Fruit fly (Drosophila melanogaster) whole organism, embryonic: Measurements from ENCODE around the gene CG2889.

ENCODE experiments used
- CG10147 ChIP-seq: fragments of 200-800 bp; sonication (Bioruptor generic); optimal IDR thresholded peaks from 2 replicates; lab custom pipeline; 2019; ENCODE audit warnings: missing biosample characterization, mild to moderate bottlenecking, missing genetic modification characterization, moderate library complexity
- CG11247 ChIP-seq: fragments of 200-800 bp; sonication (Bioruptor generic); IDR thresholded peaks from 2 replicates; pipeline ENCODE4 v1.3.6; 2022; ENCODE audit warnings: missing biosample characterization, missing genetic modification characterization
- CG11560 ChIP-seq: fragments of 200-800 bp; sonication (Bioruptor generic); IDR thresholded peaks from 3 replicates; pipeline ENCODE4 v1.3.6; 2022; ENCODE audit warnings: missing biosample characterization, missing genetic modification characterization
- CG11695 ChIP-seq: fragments of 200-800 bp; sonication (Bioruptor generic); IDR thresholded peaks from 3 replicates; pipeline ENCODE4 v1.3.6; 2022; ENCODE audit warnings: missing biosample characterization, missing genetic modification characterization
- CG12071 ChIP-seq: fragments of 200-800 bp; sonication (Bioruptor generic); optimal IDR thresholded peaks from 3 replicates; lab custom pipeline; 2018; ENCODE audit warnings: missing biosample characterization, mild to moderate bottlenecking, missing genetic modification characterization
- CG12769 ChIP-seq: fragments of 200-800 bp; sonication (Bioruptor generic); optimal IDR thresholded peaks from 2 replicates; lab custom pipeline; 2019; ENCODE audit warnings: missing biosample characterization, mild to moderate bottlenecking, missing genetic modification characterization, moderate library complexity
- CG13775 ChIP-seq: fragments of 200-800 bp; sonication (Bioruptor generic); optimal IDR thresholded peaks from 3 replicates; lab custom pipeline; 2017; ENCODE audit warnings: missing biosample characterization, mild to moderate bottlenecking, missing genetic modification characterization
- CG15514 ChIP-seq: fragments of 200-800 bp; sonication (Bioruptor generic); optimal IDR thresholded peaks from 3 replicates; lab custom pipeline; 2017; ENCODE audit warnings: missing biosample characterization, missing genetic modification characterization, mild to moderate bottlenecking, moderate library complexity, missing genetic modification reagents
- CG15601 ChIP-seq: fragments of 200-800 bp; sonication (Bioruptor generic); optimal IDR thresholded peaks from 3 replicates; lab custom pipeline; 2019; ENCODE audit warnings: missing biosample characterization, mild to moderate bottlenecking, missing genetic modification characterization, moderate library complexity
- CG16863 ChIP-seq: fragments of 200-800 bp; sonication (Bioruptor generic); optimal IDR thresholded peaks from 3 replicates; lab custom pipeline; 2016; ENCODE audit warnings: missing biosample characterization, missing genetic modification characterization
- CG17612 ChIP-seq: fragments of 200-800 bp; sonication (Bioruptor generic); IDR thresholded peaks from 2 replicates; pipeline ENCODE4 v1.3.6; 2022; ENCODE audit warnings: missing biosample characterization, missing genetic modification characterization
- CG2712 ChIP-seq: fragments of 200-800 bp; optimal IDR thresholded peaks from 3 replicates; lab custom pipeline; 2019; ENCODE audit warnings: missing biosample characterization, mild to moderate bottlenecking, missing genetic modification characterization, moderate library complexity
- CG2889 ChIP-seq: fragments of 200-800 bp; sonication (Bioruptor generic); IDR thresholded peaks from 3 replicates; pipeline ENCODE4 v1.3.6; 2022; ENCODE audit warnings: missing biosample characterization, missing genetic modification characterization
- CG30020 ChIP-seq: fragments of 200-800 bp; optimal IDR thresholded peaks from 2 replicates; lab custom pipeline; 2019; ENCODE audit warnings: missing biosample characterization, mild to moderate bottlenecking, missing genetic modification characterization, moderate library complexity
- CG30403 ChIP-seq: fragments of 200-800 bp; sonication (Bioruptor generic); optimal IDR thresholded peaks from 3 replicates; lab custom pipeline; 2016; ENCODE audit warnings: missing biosample characterization, missing genetic modification characterization
- CG31224 ChIP-seq: fragments of 200-800 bp; sonication (Bioruptor generic); IDR thresholded peaks from 2 replicates; pipeline ENCODE4 v1.3.6; 2022; ENCODE audit warnings: missing biosample characterization, missing genetic modification characterization
- CG32767 ChIP-seq: fragments of 200-800 bp; sonication (Bioruptor generic); IDR thresholded peaks from 2 replicates; pipeline ENCODE4 v1.3.6; 2022; ENCODE audit warnings: missing biosample characterization, missing genetic modification characterization
- CG33557 ChIP-seq: fragments of 200-800 bp; sonication (Bioruptor generic); optimal IDR thresholded peaks from 2 replicates; lab custom pipeline; 2019; ENCODE audit warnings: missing biosample characterization, mild to moderate bottlenecking, missing genetic modification characterization, moderate library complexity
- CG3838 ChIP-seq: fragments of 200-800 bp; sonication (Bioruptor generic); optimal IDR thresholded peaks from 3 replicates; lab custom pipeline; 2016; ENCODE audit warnings: missing biosample characterization, missing genetic modification characterization
- CG6254 ChIP-seq: fragments of 200-800 bp; sonication (Bioruptor generic); optimal IDR thresholded peaks from 3 replicates; lab custom pipeline; 2017; ENCODE audit warnings: mild to moderate bottlenecking, missing biosample characterization, missing genetic modification reagents, missing genetic modification characterization
- CG7963 ChIP-seq: fragments of 200-800 bp; sonication (Bioruptor generic); IDR thresholded peaks from 3 replicates; pipeline ENCODE4 v1.3.6; 2022; ENCODE audit warnings: missing biosample characterization, missing genetic modification characterization; ENCODE audit not compliant: partially characterized antibody
- CHES-1-like ChIP-seq: fragments of 200-800 bp; sonication (Bioruptor generic); optimal IDR thresholded peaks from 2 replicates; lab custom pipeline; 2016; ENCODE audit warnings: missing biosample characterization, missing genetic modification characterization
- CrebB ChIP-seq: fragments of 200-800 bp; sonication (Bioruptor generic); optimal IDR thresholded peaks from 3 replicates; lab custom pipeline; 2018; ENCODE audit warnings: missing biosample characterization, mild to moderate bottlenecking, missing genetic modification characterization
- D19A ChIP-seq: fragments of 200-800 bp; optimal IDR thresholded peaks from 3 replicates; lab custom pipeline; 2019; ENCODE audit warnings: missing biosample characterization, mild to moderate bottlenecking, missing genetic modification characterization, moderate library complexity
- Dad ChIP-seq: fragments of 200-800 bp; sonication (Bioruptor generic); optimal IDR thresholded peaks from 3 replicates; lab custom pipeline; 2016; ENCODE audit warnings: missing biosample characterization, missing genetic modification characterization
- Dek ChIP-seq: fragments of 200-800 bp; sonication (Bioruptor generic); optimal IDR thresholded peaks from 3 replicates; lab custom pipeline; 2019; ENCODE audit warnings: missing biosample characterization, mild to moderate bottlenecking, missing genetic modification characterization, moderate library complexity
- HLHmδ ChIP-seq: fragments of 200-800 bp; sonication (Bioruptor generic); optimal IDR thresholded peaks from 2 replicates; lab custom pipeline; 2018; ENCODE audit warnings: missing biosample characterization, mild to moderate bottlenecking, missing genetic modification characterization, moderate library complexity
- Kr ChIP-seq: fragments of 200-800 bp; sonication (Bioruptor generic); optimal IDR thresholded peaks from 2 replicates; lab custom pipeline; 2017; ENCODE audit warnings: missing biosample characterization, mild to moderate bottlenecking, missing genetic modification characterization
- Lim3 ChIP-seq: fragments of 200-800 bp; sonication (Bioruptor generic); IDR thresholded peaks from 2 replicates; pipeline ENCODE4 v1.3.6; 2022; ENCODE audit warnings: missing biosample characterization, missing genetic modification characterization
- NC2β ChIP-seq: fragments of 200-800 bp; sonication (Bioruptor generic); optimal IDR thresholded peaks from 2 replicates; lab custom pipeline; 2016; ENCODE audit warnings: missing biosample characterization, missing genetic modification characterization
- Oaz ChIP-seq: fragments of 200-800 bp; sonication (Bioruptor generic); IDR thresholded peaks from 2 replicates; pipeline ENCODE4 v1.3.6; 2022; ENCODE audit warnings: missing biosample characterization, missing genetic modification characterization
- Poxn ChIP-seq: fragments of 200-800 bp; sonication (Bioruptor generic); IDR thresholded peaks from 2 replicates; pipeline ENCODE4 v1.3.6; 2022; ENCODE audit warnings: missing biosample characterization, missing genetic modification characterization
- Sry-β ChIP-seq: fragments of 200-800 bp; sonication (Bioruptor generic); optimal IDR thresholded peaks from 2 replicates; lab custom pipeline; 2018; ENCODE audit warnings: missing biosample characterization, mild to moderate bottlenecking, missing genetic modification characterization, moderate library complexity
- Ssrp ChIP-seq: fragments of 200-800 bp; sonication (Bioruptor generic); optimal IDR thresholded peaks from 2 replicates; lab custom pipeline; 2018; ENCODE audit warnings: missing biosample characterization, mild to moderate bottlenecking, missing genetic modification characterization, moderate library complexity
- Stat92E ChIP-seq, 3 experiments: fragments of >200 bp in 2 of 3; fragments of 200-800 bp in 1 of 3; sonication (Bioruptor generic) in 1 of 3; optimal IDR thresholded peaks; 2 replicates each; lab custom pipeline; 2017 to 2019; ENCODE audit warnings: missing biosample characterization in 3 of 3, missing genetic modification characterization in 3 of 3, mild to moderate bottlenecking in 1 of 3, moderate library complexity in 1 of 3
- amos ChIP-seq: fragments of 200-800 bp; sonication (Bioruptor generic); IDR thresholded peaks from 2 replicates; pipeline ENCODE4 v1.3.6; 2022; ENCODE audit warnings: missing biosample characterization, missing genetic modification characterization; ENCODE audit not compliant: partially characterized antibody
- caup ChIP-seq: fragments of 200-800 bp; sonication (Bioruptor generic); optimal IDR thresholded peaks from 3 replicates; lab custom pipeline; 2017; ENCODE audit warnings: missing biosample characterization, mild to moderate bottlenecking, missing genetic modification characterization, moderate library complexity; ENCODE audit not compliant: severe bottlenecking
- cg ChIP-seq: fragments of 200-800 bp; sonication (Bioruptor generic); optimal IDR thresholded peaks from 3 replicates; lab custom pipeline; 2019; ENCODE audit warnings: missing biosample characterization, mild to moderate bottlenecking, missing genetic modification characterization, moderate library complexity
- disco-r ChIP-seq: fragments of 200-800 bp; sonication (Bioruptor generic); optimal IDR thresholded peaks from 2 replicates; lab custom pipeline; 2016; ENCODE audit warnings: missing biosample characterization, missing genetic modification characterization
- ham ChIP-seq: fragments of 200-800 bp; sonication (Bioruptor generic); IDR thresholded peaks from 2 replicates; pipeline ENCODE4 v1.3.6; 2022; ENCODE audit warnings: missing biosample characterization, missing genetic modification characterization
- hbn ChIP-seq: fragments of 200-800 bp; sonication (Bioruptor generic); IDR thresholded peaks from 2 replicates; pipeline ENCODE4 v1.3.6; 2022; ENCODE audit warnings: missing biosample characterization, missing genetic modification characterization; ENCODE audit not compliant: partially characterized antibody
- hth ChIP-seq: fragments of >200 bp; optimal IDR thresholded peaks from 2 replicates; lab custom pipeline; 2017; ENCODE audit warnings: inconsistent platforms
- nerfin-2 ChIP-seq: fragments of 200-800 bp; sonication (Bioruptor generic); IDR thresholded peaks from 2 replicates; pipeline ENCODE4 v1.3.6; 2022; ENCODE audit warnings: missing biosample characterization, missing genetic modification characterization; ENCODE audit not compliant: partially characterized antibody
- pho ChIP-seq: fragments of 200-800 bp; sonication (Bioruptor generic); optimal IDR thresholded peaks from 2 replicates; lab custom pipeline; 2016; ENCODE audit warnings: missing biosample characterization, missing genetic modification characterization
- pnt ChIP-seq: fragments of 200-800 bp; sonication (Bioruptor generic); optimal IDR thresholded peaks from 3 replicates; lab custom pipeline; 2016; ENCODE audit warnings: missing biosample characterization, missing genetic modification characterization
- pzg ChIP-seq: fragments of 200-800 bp; sonication (Bioruptor generic); optimal IDR thresholded peaks from 3 replicates; lab custom pipeline; 2018; ENCODE audit warnings: missing biosample characterization, mild to moderate bottlenecking, missing genetic modification characterization, moderate library complexity
- ro ChIP-seq: fragments of 200-800 bp; sonication (Bioruptor generic); IDR thresholded peaks from 2 replicates; pipeline ENCODE4 v1.3.6; 2022; ENCODE audit warnings: missing biosample characterization, missing genetic modification characterization
- so ChIP-seq: fragments of 200-800 bp; sonication (Bioruptor generic); IDR thresholded peaks from 3 replicates; pipeline ENCODE4 v1.3.6; 2022; ENCODE audit warnings: missing biosample characterization, missing genetic modification characterization
- trem ChIP-seq: fragments of 200-800 bp; optimal IDR thresholded peaks from 3 replicates; lab custom pipeline; 2019; ENCODE audit warnings: missing biosample characterization, mild to moderate bottlenecking, missing genetic modification characterization, moderate library complexity
- twi ChIP-seq: fragments of 200-800 bp; optimal IDR thresholded peaks from 2 replicates; lab custom pipeline; 2019; ENCODE audit warnings: missing biosample characterization, mild to moderate bottlenecking, missing genetic modification characterization, moderate library complexity

The CG2889 gene

dm6 chrX:10487964-10488605, 14.3 kb downstream of the CG2889 start (continued):
- TF ChIP-seq pnt (GFP tag; lab: Kevin White, UChicago) = no peak
- peak; percentile 44 for TF ChIP-seq pho (GFP tag; lab: Kevin White, UChicago)
- no peak for TF ChIP-seq CG3838 (GFP tag; lab: Kevin White, UChicago)
- no peak for TF ChIP-seq CG10147
- no peak for TF ChIP-seq NC2β (GFP tag; lab: Kevin White, UChicago)
- peak; percentile 11 for TF ChIP-seq disco-r (GFP tag; lab: Kevin White, UChicago)
- TF ChIP-seq CG16863 = no peak
- TF ChIP-seq CG11695 (GFP tag; lab: Robert Waterston, UW) = 0 out of 3 replicates have a peak, but pooled peaks have one; percentile 47
- peak; percentile 62 for TF ChIP-seq CG15514 (GFP tag; lab: Kevin White, UChicago)
- 0 out of 2 replicates have a peak, but pooled peaks have one; percentile 6 for TF ChIP-seq Oaz (GFP tag; lab: Robert Waterston, UW)
- peak; percentile 50 for TF ChIP-seq CHES-1-like
- TF ChIP-seq pzg (GFP tag; lab: Kevin White, UChicago) = no peak
- TF ChIP-seq Kr (GFP tag; lab: Kevin White, UChicago) = no peak
- no peak for TF ChIP-seq hth
- peak; percentile 52 for TF ChIP-seq CG12769 (tag; lab: Kevin White, UChicago)
- no peak for TF ChIP-seq Lim3 (GFP tag; lab: Robert Waterston, UW)
- TF ChIP-seq CG12071 = peak; percentile 29
- TF ChIP-seq cg = no peak
- no peak for TF ChIP-seq CG32767 (GFP tag; lab: Robert Waterston, UW)
- TF ChIP-seq Stat92E (GFP tag; optimal IDR thresholded peaks at IDR 0.05; lab: Kevin White, UChicago) = no peak
- no peak for TF ChIP-seq twi (tag; lab: Kevin White, UChicago)
- peak; percentile 28 for TF ChIP-seq Dek (tag; lab: Kevin White, UChicago)
- TF ChIP-seq nerfin-2 (GFP tag; lab: Robert Waterston, UW) = no peak
- no peak for TF ChIP-seq CG6254 (GFP tag; lab: Kevin White, UChicago)
- TF ChIP-seq CG30020 = no peak
- peak; percentile 26 for TF ChIP-seq CG2712
- TF ChIP-seq CG33557 (GFP tag; lab: Kevin White, UChicago) = no peak
- TF ChIP-seq CG30403 (GFP tag; lab: Kevin White, UChicago) = peak; percentile 59
- no peak for TF ChIP-seq Sry-β (GFP tag; lab: Kevin White, UChicago)
- no peak for TF ChIP-seq so
- no peak for TF ChIP-seq Poxn (GFP tag; lab: Robert Waterston, UW)
- TF ChIP-seq CG17612 (GFP tag; lab: Robert Waterston, UW) = no peak
- TF ChIP-seq ro (GFP tag; lab: Robert Waterston, UW) = no peak
- TF ChIP-seq ham (GFP tag; lab: Robert Waterston, UW) = no peak
- no peak for TF ChIP-seq Ssrp (tag; lab: Kevin White, UChicago)
- TF ChIP-seq CG31224 (GFP tag; lab: Robert Waterston, UW) = 0 out of 2 replicates have a peak, but pooled peaks have one; percentile 14
- no peak for TF ChIP-seq trem (tag; lab: Kevin White, UChicago)
- TF ChIP-seq Dad = no peak
- no peak for TF ChIP-seq amos
- no peak for TF ChIP-seq hbn
- TF ChIP-seq CG7963 (GFP tag; lab: Robert Waterston, UW) = no peak
- TF ChIP-seq CG2889 = no peak
- no peak for TF ChIP-seq CG15601 (tag; lab: Kevin White, UChicago)
- peak; percentile 33 for TF ChIP-seq CG13775 (GFP tag; lab: Kevin White, UChicago)
- TF ChIP-seq CG11247 (GFP tag; lab: Robert Waterston, UW) = no peak
- TF ChIP-seq CrebB (tag; lab: Kevin White, UChicago) = no peak
- no peak for TF ChIP-seq D19A (tag; lab: Kevin White, UChicago)
- TF ChIP-seq CG11560 (tag; lab: Robert Waterston, UW) = no peak
- no peak for TF ChIP-seq HLHmδ
- TF ChIP-seq caup (GFP tag; lab: Kevin White, UChicago) = peak; percentile 39
